Fruit fly (Drosophila melanogaster) whole organism, embryonic: ENCODE measurements around the gene Crz.

Experiments
- Aef1 ChIP-seq: fragments of 200-800 bp; sonication (Bioruptor generic); IDR thresholded peaks from 3 replicates; pipeline ENCODE4 v1.3.6; 2022; ENCODE audit warnings: missing biosample characterization, missing genetic modification characterization
- Atf6 ChIP-seq: fragments of 200-800 bp; sonication (Bioruptor generic); IDR thresholded peaks from 2 replicates; pipeline ENCODE4 v1.3.6; 2022; ENCODE audit warnings: missing biosample characterization, missing genetic modification characterization
- CG10147 ChIP-seq: fragments of 200-800 bp; sonication (Bioruptor generic); optimal IDR thresholded peaks from 2 replicates; lab custom pipeline; 2019; ENCODE audit warnings: missing biosample characterization, mild to moderate bottlenecking, missing genetic modification characterization, moderate library complexity
- CG10979 ChIP-seq: fragments of 200-800 bp; sonication (Bioruptor generic); optimal IDR thresholded peaks from 2 replicates; lab custom pipeline; 2018; ENCODE audit warnings: missing biosample characterization, mild to moderate bottlenecking, missing genetic modification characterization, moderate library complexity
- CG12219 ChIP-seq: fragments of 200-800 bp; sonication (Bioruptor generic); optimal IDR thresholded peaks from 3 replicates; lab custom pipeline; 2018; ENCODE audit warnings: missing biosample characterization, mild to moderate bottlenecking, missing genetic modification characterization
- CG1233 ChIP-seq: fragments of 200-800 bp; sonication (Bioruptor generic); optimal IDR thresholded peaks from 4 replicates; lab custom pipeline; 2018; ENCODE audit warnings: missing biosample characterization, mild to moderate bottlenecking, missing genetic modification characterization
- CG12391 ChIP-seq: fragments of 200-800 bp; sonication (Bioruptor generic); optimal IDR thresholded peaks from 3 replicates; lab custom pipeline; 2018; ENCODE audit warnings: missing biosample characterization, mild to moderate bottlenecking, missing genetic modification characterization, moderate library complexity
- CG13424 ChIP-seq: fragments of 200-800 bp; sonication (Bioruptor generic); optimal IDR thresholded peaks from 2 replicates; lab custom pipeline; 2019; ENCODE audit warnings: missing biosample characterization, mild to moderate bottlenecking, missing genetic modification characterization, moderate library complexity
- CG13894 ChIP-seq: fragments of 200-800 bp; sonication (Bioruptor generic); optimal IDR thresholded peaks from 3 replicates; lab custom pipeline; 2018; ENCODE audit warnings: missing biosample characterization, mild to moderate bottlenecking, missing genetic modification characterization, moderate library complexity
- CG17568 ChIP-seq: fragments of 200-800 bp; sonication (Bioruptor generic); optimal IDR thresholded peaks from 2 replicates; lab custom pipeline; 2018; ENCODE audit warnings: missing biosample characterization, mild to moderate bottlenecking, missing genetic modification characterization, moderate library complexity
- CG2199 ChIP-seq: fragments of 200-800 bp; sonication (Bioruptor generic); IDR thresholded peaks from 3 replicates; pipeline ENCODE4 v1.3.6; 2022; ENCODE audit warnings: missing biosample characterization, missing genetic modification characterization
- CG2889 ChIP-seq: fragments of 200-800 bp; sonication (Bioruptor generic); IDR thresholded peaks from 3 replicates; pipeline ENCODE4 v1.3.6; 2022; ENCODE audit warnings: missing biosample characterization, missing genetic modification characterization
- CG3847 ChIP-seq: fragments of 200-800 bp; sonication (Bioruptor generic); IDR thresholded peaks from 2 replicates; pipeline ENCODE4 v1.3.6; 2022; ENCODE audit warnings: missing biosample characterization, missing genetic modification characterization
- CG7556 ChIP-seq: fragments of 200-800 bp; sonication (Bioruptor generic); optimal IDR thresholded peaks from 2 replicates; lab custom pipeline; 2017; ENCODE audit warnings: missing biosample characterization, mild to moderate bottlenecking, missing genetic modification characterization
- CG7839 ChIP-seq: fragments of 200-800 bp; sonication (Bioruptor generic); optimal IDR thresholded peaks from 3 replicates; lab custom pipeline; 2018; ENCODE audit warnings: missing biosample characterization, mild to moderate bottlenecking, missing genetic modification characterization, moderate library complexity
- CG8765 ChIP-seq: fragments of 200-800 bp; sonication (Bioruptor generic); IDR thresholded peaks from 2 replicates; pipeline ENCODE4 v1.3.6; 2022; ENCODE audit warnings: missing biosample characterization, missing genetic modification characterization
- CG9727 ChIP-seq: fragments of 200-800 bp; sonication (Bioruptor generic); optimal IDR thresholded peaks from 3 replicates; lab custom pipeline; 2017; ENCODE audit warnings: missing biosample characterization, mild to moderate bottlenecking, missing genetic modification characterization
- D19A ChIP-seq: fragments of 200-800 bp; optimal IDR thresholded peaks from 3 replicates; lab custom pipeline; 2019; ENCODE audit warnings: missing biosample characterization, mild to moderate bottlenecking, missing genetic modification characterization, moderate library complexity
- Drgx ChIP-seq: fragments of 200-800 bp; sonication (Bioruptor generic); IDR thresholded peaks from 2 replicates; pipeline ENCODE4 v1.3.6; 2022; ENCODE audit warnings: missing biosample characterization, missing genetic modification characterization
- E2f1 ChIP-seq: fragments of 200-800 bp; sonication (Bioruptor generic); IDR thresholded peaks from 2 replicates; pipeline ENCODE4 v1.3.6; 2022; ENCODE audit warnings: missing biosample characterization, missing genetic modification characterization
- HLH4C ChIP-seq: fragments of 200-800 bp; sonication (Bioruptor generic); IDR thresholded peaks from 3 replicates; pipeline ENCODE4 v1.3.6; 2022; ENCODE audit warnings: missing biosample characterization, missing genetic modification characterization; ENCODE audit not compliant: partially characterized antibody
- Hr51 ChIP-seq, 2 experiments: fragments of 200-800 bp; sonication (Bioruptor generic); optimal IDR thresholded peaks; 2 replicates in 1 of 2; 3 replicates in 1 of 2; lab custom pipeline; 2016 to 2018; ENCODE audit warnings: missing biosample characterization in 2 of 2, missing genetic modification characterization in 2 of 2, mild to moderate bottlenecking in 1 of 2, moderate library complexity in 1 of 2
- MBD-R2 ChIP-seq: fragments of 200-800 bp; sonication (Bioruptor generic); IDR thresholded peaks from 2 replicates; pipeline ENCODE4 v1.3.6; 2022; ENCODE audit warnings: missing biosample characterization, missing genetic modification characterization
- Oaz ChIP-seq: fragments of 200-800 bp; sonication (Bioruptor generic); IDR thresholded peaks from 2 replicates; pipeline ENCODE4 v1.3.6; 2022; ENCODE audit warnings: missing biosample characterization, missing genetic modification characterization
- Pdp1 ChIP-seq, 2 experiments: fragments of 200-800 bp; sonication (Bioruptor generic); optimal IDR thresholded peaks; 3 replicates each; lab custom pipeline; 2016; ENCODE audit warnings: missing biosample characterization in 2 of 2, missing genetic modification characterization in 2 of 2, mild to moderate bottlenecking in 1 of 2, moderate library complexity in 1 of 2
- Rfx ChIP-seq: fragments of 200-800 bp; sonication (Bioruptor generic); IDR thresholded peaks from 2 replicates; pipeline ENCODE4 v1.3.6; 2022; ENCODE audit warnings: missing biosample characterization, missing genetic modification characterization
- Six4 ChIP-seq: fragments of 200-800 bp; sonication (Bioruptor generic); optimal IDR thresholded peaks from 2 replicates; lab custom pipeline; 2016; ENCODE audit warnings: missing biosample characterization, missing genetic modification characterization
- Sox100B ChIP-seq: fragments of 200-800 bp; sonication (Bioruptor generic); optimal IDR thresholded peaks from 3 replicates; lab custom pipeline; 2018; ENCODE audit warnings: missing biosample characterization, mild to moderate bottlenecking, missing genetic modification characterization
- al ChIP-seq: fragments of 200-800 bp; sonication (Bioruptor generic); IDR thresholded peaks from 2 replicates; pipeline ENCODE4 v1.3.6; 2022; ENCODE audit warnings: missing biosample characterization, missing genetic modification characterization
- bab2 ChIP-seq: fragments of 200-800 bp; sonication (Bioruptor generic); optimal IDR thresholded peaks from 2 replicates; lab custom pipeline; 2016; ENCODE audit warnings: missing biosample characterization, missing genetic modification characterization
- bsh ChIP-seq, 2 experiments: fragments of 200-800 bp; sonication (Bioruptor generic); optimal IDR thresholded peaks; 2 replicates each; lab custom pipeline; 2017 to 2018; ENCODE audit warnings: mild to moderate bottlenecking in 2 of 2, missing biosample characterization in 2 of 2, missing genetic modification characterization in 2 of 2, moderate library complexity in 1 of 2
- da ChIP-seq: fragments of 200-800 bp; sonication (Bioruptor generic); optimal IDR thresholded peaks from 2 replicates; lab custom pipeline; 2016; ENCODE audit warnings: missing biosample characterization, missing genetic modification characterization
- dan ChIP-seq: fragments of 200-800 bp; sonication (Bioruptor generic); IDR thresholded peaks from 2 replicates; pipeline ENCODE4 v1.3.6; 2022; ENCODE audit warnings: missing biosample characterization, missing genetic modification characterization
- esg ChIP-seq: fragments of 200-800 bp; sonication (Bioruptor generic); conservative IDR thresholded peaks from 2 replicates; pipeline ENCODE4 v1.3.6; 2022; ENCODE audit warnings: missing biosample characterization, missing genetic modification characterization
- fru ChIP-seq: fragments of >200 bp; optimal IDR thresholded peaks from 2 replicates; lab custom pipeline; 2017
- gcm ChIP-seq: fragments of 200-800 bp; sonication (Bioruptor generic); optimal IDR thresholded peaks from 2 replicates; lab custom pipeline; 2019; ENCODE audit warnings: missing biosample characterization, mild to moderate bottlenecking, missing genetic modification characterization, moderate library complexity
- grau ChIP-seq: fragments of 200-800 bp; optimal IDR thresholded peaks from 3 replicates; lab custom pipeline; 2019; ENCODE audit warnings: missing biosample characterization, mild to moderate bottlenecking, missing genetic modification characterization, moderate library complexity
- her ChIP-seq: fragments of 200-800 bp; sonication (Bioruptor generic); optimal IDR thresholded peaks from 2 replicates; lab custom pipeline; 2016; ENCODE audit warnings: missing biosample characterization, missing genetic modification characterization
- ken ChIP-seq: fragments of 200-800 bp; sonication (Bioruptor generic); IDR thresholded peaks from 3 replicates; pipeline ENCODE4 v1.3.6; 2022; ENCODE audit warnings: missing biosample characterization, missing genetic modification characterization
- klu ChIP-seq: fragments of 200-800 bp; sonication (Bioruptor generic); IDR thresholded peaks from 2 replicates; pipeline ENCODE4 v1.3.6; 2022; ENCODE audit warnings: missing biosample characterization, missing genetic modification characterization
- lilli ChIP-seq: fragments of 200-800 bp; sonication (Bioruptor generic); optimal IDR thresholded peaks from 3 replicates; lab custom pipeline; 2016; ENCODE audit warnings: missing biosample characterization, missing genetic modification characterization
- lmd ChIP-seq: fragments of 200-800 bp; sonication (Bioruptor generic); IDR thresholded peaks from 2 replicates; pipeline ENCODE4 v1.3.6; 2022; ENCODE audit warnings: missing biosample characterization, missing genetic modification characterization
- mam ChIP-seq: fragments of 200-800 bp; sonication (Bioruptor generic); optimal IDR thresholded peaks from 3 replicates; lab custom pipeline; 2016; ENCODE audit warnings: missing biosample characterization, missing genetic modification characterization
- nerfin-1 ChIP-seq: fragments of 200-800 bp; sonication (Bioruptor generic); optimal IDR thresholded peaks from 3 replicates; lab custom pipeline; 2019; ENCODE audit warnings: missing biosample characterization, mild to moderate bottlenecking, missing genetic modification characterization, moderate library complexity
- peb ChIP-seq: fragments of 200-800 bp; sonication (Bioruptor generic); IDR thresholded peaks from 2 replicates; pipeline ENCODE4 v1.3.6; 2022; ENCODE audit warnings: missing biosample characterization, missing genetic modification characterization
- seq ChIP-seq: fragments of 200-800 bp; sonication (Bioruptor generic); IDR thresholded peaks from 2 replicates; pipeline ENCODE4 v1.3.6; 2022; ENCODE audit warnings: missing biosample characterization, missing genetic modification characterization
- sob ChIP-seq: fragments of 200-800 bp; sonication (Bioruptor generic); IDR thresholded peaks from 2 replicates; pipeline ENCODE4 v1.3.6; 2022; ENCODE audit warnings: missing biosample characterization, missing genetic modification characterization
- ttk ChIP-seq: fragments of 200-800 bp; sonication (Bioruptor generic); IDR thresholded peaks from 2 replicates; pipeline ENCODE4 v2.1.2; 2022; ENCODE audit warnings: missing biosample characterization, missing genetic modification characterization
- unpg ChIP-seq: fragments of 200-800 bp; sonication (Bioruptor generic); optimal IDR thresholded peaks from 3 replicates; lab custom pipeline; 2018; ENCODE audit warnings: missing biosample characterization, mild to moderate bottlenecking, missing genetic modification characterization, moderate library complexity
- wek ChIP-seq: fragments of 200-800 bp; sonication (Bioruptor generic); optimal IDR thresholded peaks from 3 replicates; lab custom pipeline; 2018; ENCODE audit warnings: missing biosample characterization, mild to moderate bottlenecking, missing genetic modification characterization, moderate library complexity

Crz gene

dm6 chr3R:14357405-14357804 is 42.8 kb downstream of the Crz start (continued):
- peak; percentile 50 for TF ChIP-seq CG7839
- 0 out of 2 replicates have a peak, but pooled peaks have one; percentile 19 for TF ChIP-seq klu (GFP tag; lab: Robert Waterston, UW)
- TF ChIP-seq Oaz: peak; percentile 15; the same call in 1 of the 2 replicates
- TF ChIP-seq CG8765: peak; percentile 53
- no peak for TF ChIP-seq Sox100B
- peak; percentile 42 for TF ChIP-seq CG10979 (tag; lab: Kevin White, UChicago)
- TF ChIP-seq bsh (GFP tag; optimal IDR thresholded peaks at IDR 0.05; lab: Kevin White, UChicago): peak in 1 of 2 experiments; percentile 34
- peak; percentile 13; the same call in 1 of the 2 replicates for TF ChIP-seq MBD-R2 (GFP tag; lab: Robert Waterston, UW)
- peak; percentile 40 for TF ChIP-seq unpg (GFP tag; lab: Kevin White, UChicago)
- no peak for TF ChIP-seq dan
- peak; percentile 38 for TF ChIP-seq lilli (GFP tag; lab: Kevin White, UChicago)
- TF ChIP-seq Rfx (GFP tag; lab: Robert Waterston, UW): peak; percentile 40; the same call in 1 of the 2 replicates
- peak; percentile 44 for TF ChIP-seq D19A
- TF ChIP-seq Six4 (GFP tag; lab: Kevin White, UChicago): peak; percentile 19
- TF ChIP-seq CG10147 (GFP tag; lab: Kevin White, UChicago): peak; percentile 20
- peak; percentile 49 for TF ChIP-seq CG9727 (GFP tag; lab: Kevin White, UChicago)
- no peak for TF ChIP-seq HLH4C (GFP tag; lab: Robert Waterston, UW)
- peak; percentile 32 for TF ChIP-seq mam (GFP tag; lab: Kevin White, UChicago)
- peak; percentile 28; the same call in 1 of the 2 replicates for TF ChIP-seq E2f1 (GFP tag; lab: Robert Waterston, UW)
- TF ChIP-seq nerfin-1: peak; percentile 6
- no peak for TF ChIP-seq da (GFP tag; lab: Kevin White, UChicago)
- 0 out of 3 replicates have a peak, but pooled peaks have one; percentile 36 for TF ChIP-seq CG2889 (GFP tag; lab: Robert Waterston, UW)
- TF ChIP-seq bab2 (GFP tag; lab: Kevin White, UChicago): peak; percentile 18
- TF ChIP-seq CG17568: peak; percentile 18
- peak; percentile 36; the same call in 1 of the 2 replicates for TF ChIP-seq esg (GFP tag; lab: Robert Waterston, UW)
- TF ChIP-seq Atf6 (GFP tag; lab: Robert Waterston, UW): peak; percentile 11; the same call in 1 of the 2 replicates
- TF ChIP-seq seq: 0 out of 2 replicates have a peak, but pooled peaks have one; percentile 22
- TF ChIP-seq gcm (GFP tag; lab: Kevin White, UChicago): peak; percentile 22
- peak; percentile 45; the same call in 1 of the 2 replicates for TF ChIP-seq sob (GFP tag; lab: Robert Waterston, UW)
- peak; percentile 28 for TF ChIP-seq CG12219 (GFP tag; lab: Kevin White, UChicago)
- peak; percentile 20 for TF ChIP-seq CG13894 (tag; lab: Kevin White, UChicago)
- no peak for TF ChIP-seq her (GFP tag; lab: Kevin White, UChicago)
- TF ChIP-seq lmd (GFP tag; lab: Robert Waterston, UW): peak; percentile 33; the same call in 1 of the 2 replicates
- peak; percentile 86 for TF ChIP-seq grau
- TF ChIP-seq ttk: peak; percentile 62
- no peak for TF ChIP-seq wek (GFP tag; lab: Kevin White, UChicago)
- peak; percentile 33 for TF ChIP-seq CG12391 (tag; lab: Kevin White, UChicago)
- TF ChIP-seq CG13424 (tag; lab: Kevin White, UChicago): peak; percentile 51
- peak; percentile 59; the same call in 1 of the 3 replicates for TF ChIP-seq ken
- 0 out of 2 replicates have a peak, but pooled peaks have one; percentile 25 for TF ChIP-seq peb
- TF ChIP-seq CG7556 (GFP tag; lab: Kevin White, UChicago): peak; percentile 19
- TF ChIP-seq CG1233 (GFP tag; lab: Kevin White, UChicago): peak; percentile 34
- TF ChIP-seq Drgx: peak; percentile 68
- no peak for TF ChIP-seq fru (lab: Kevin White, UChicago)
- peak; percentile 45; the same call in 2 of the 3 replicates for TF ChIP-seq Aef1 (GFP tag; lab: Robert Waterston, UW)
- peak in 1 of 2 experiments; percentile 43 for TF ChIP-seq Hr51 (GFP tag; optimal IDR thresholded peaks at IDR 0.05; lab: Kevin White, UChicago)
- TF ChIP-seq CG3847 (GFP tag; lab: Robert Waterston, UW): peak; percentile 40
- TF ChIP-seq al (GFP tag; lab: Robert Waterston, UW): peak; percentile 15; the same call in 1 of the 2 replicates
- peak; percentile 26 to 39 for TF ChIP-seq Pdp1 (GFP tag; optimal IDR thresholded peaks at IDR 0.05; lab: Kevin White, UChicago)
- no peak for TF ChIP-seq CG2199 (GFP tag; lab: Robert Waterston, UW)
